Worm (Caenorhabditis elegans): ENCODE data around the gene aipr-1.
"Not testable (repeated sequence)": the region's sequence is repeated elsewhere in the genome, so short reads cannot be mapped to it uniquely, and the experiment has no call there.

The aipr-1 gene

ce11 chrII:6636136-6636535 is 42.1 kb upstream of the aipr-1 start, which contains the start of gene T19D12.5:
T19D12.5 (minus strand) TSS chrII:6636236.
- TF ChIP-seq snu-23 (GFP tag; optimal IDR thresholded peaks at IDR 0.05) (no peak), egl-13 (tag; optimal IDR thresholded peaks at IDR 0.05) (no peak), tbx-2 (tag; optimal IDR thresholded peaks at IDR 0.05) (no peak), elt-3 (tag; optimal IDR thresholded peaks at IDR 0.05) (no peak), fos-1 (tag; optimal IDR thresholded peaks at IDR 0.05) (no peak), ceh-8 (GFP tag; optimal IDR thresholded peaks at IDR 0.05) (no peak), pag-3 (tag; optimal IDR thresholded peaks at IDR 0.05; ENCODE audit: borderline replicate concordance, insufficient read depth) (no peak), hlh-4 (tag; optimal IDR thresholded peaks at IDR 0.05) (no peak), lir-3 (tag; optimal IDR thresholded peaks at IDR 0.05; ENCODE audit: poor library complexity) (no peak)

- TF ChIP-seq elt-2 (tag; optimal IDR thresholded peaks at IDR 0.05) (peak; percentile 67), lsy-2 (tag; optimal IDR thresholded peaks at IDR 0.05) (no peak), lin-14 (GFP tag; optimal IDR thresholded peaks at IDR 0.05) (no peak)
These were observed 37.9 kb upstream of the aipr-1 start for ce11 chrII:6631995-6632394.

- TF ChIP-seq lin-39 (tag; optimal IDR thresholded peaks at IDR 0.05) (no peak), elt-2 (tag; optimal IDR thresholded peaks at IDR 0.05) (peak; percentile 82)
These were observed 36.8 kb upstream of the aipr-1 start, which contains the start of gene T19D12.4 for ce11 chrII:6630811-6631210. T19D12.4 (plus strand) TSS chrII:6631105.

ce11 chrII:6629775-6630174 is 35.7 kb upstream of the aipr-1 start:
- no peak for TF ChIP-seq ztf-4 (tag; optimal IDR thresholded peaks at IDR 0.05)

ce11 chrII:6628397-6628796 is 34.3 kb upstream of the aipr-1 start:
- no peak for TF ChIP-seq ceh-82 (tag; optimal IDR thresholded peaks at IDR 0.05)
- peak; percentile 35 for TF ChIP-seq elt-2 (tag; optimal IDR thresholded peaks at IDR 0.05)

ce11 chrII:6627182-6627581 is 33.1 kb upstream of the aipr-1 start, which contains the start of the genes F54H5.5 and F54H5.2:
F54H5.5 (minus strand) TSS chrII:6627282.
F54H5.2 (plus strand) TSS chrII:6627484.
- not testable (repeated sequence) for TF ChIP-seq ceh-8 (GFP tag; optimal IDR thresholded peaks at IDR 0.05); rnt-1 (tag; optimal IDR thresholded peaks at IDR 0.05); nhr-20 (tag; optimal IDR thresholded peaks at IDR 0.05)

ce11 chrII:6625302-6625701 is 31.3 kb upstream of the aipr-1 start, which contains the start of gene F54H5.14:
F54H5.14 (minus strand) TSS chrII:6625402.
- no peak for TF ChIP-seq ceh-88 (GFP tag; IDR thresholded peaks at IDR 0.05)
- TF ChIP-seq C34B4.2 (tag; optimal IDR thresholded peaks at IDR 0.05), result no peak
- no peak for TF ChIP-seq zag-1 (tag; optimal IDR thresholded peaks at IDR 0.05)
- TF ChIP-seq fkh-10 (GFP tag; optimal IDR thresholded peaks at IDR 0.05), result no peak

- no peak for TF ChIP-seq unc-62 (GFP tag; optimal IDR thresholded peaks at IDR 0.05)
- TF ChIP-seq C16A3.4 (tag; optimal IDR thresholded peaks at IDR 0.05), result no peak
- no peak for TF ChIP-seq vab-15 (tag; optimal IDR thresholded peaks at IDR 0.05)
- no peak for TF ChIP-seq hpl-2 (GFP tag; optimal IDR thresholded peaks at IDR 0.05)
- no peak for TF ChIP-seq nhr-19 (GFP tag; conservative IDR thresholded peaks at IDR 0.05)
- TF ChIP-seq unc-30 (tag; optimal IDR thresholded peaks at IDR 0.05), result no peak
- no peak for TF ChIP-seq C34B4.2 (tag; optimal IDR thresholded peaks at IDR 0.05)
- no peak for TF ChIP-seq elt-3 (tag; optimal IDR thresholded peaks at IDR 0.05)
- no peak for TF ChIP-seq nhr-12 (tag; optimal IDR thresholded peaks at IDR 0.05)
- no peak for TF ChIP-seq C04F5.9 (tag; optimal IDR thresholded peaks at IDR 0.05)
- no peak for TF ChIP-seq ceh-8 (GFP tag; optimal IDR thresholded peaks at IDR 0.05)
- no peak for TF ChIP-seq unc-86 (tag; optimal IDR thresholded peaks at IDR 0.05)
- TF ChIP-seq ets-5 (GFP tag; IDR thresholded peaks at IDR 0.05), result no peak
- TF ChIP-seq pqm-1 (tag; optimal IDR thresholded peaks at IDR 0.05), result no peak
- TF ChIP-seq rnt-1 (tag; optimal IDR thresholded peaks at IDR 0.05), result no peak
- no peak for TF ChIP-seq zag-1 (tag; optimal IDR thresholded peaks at IDR 0.05)
These were observed 27.8 kb upstream of the aipr-1 start, which contains the start of gene F54H5.3 for ce11 chrII:6621886-6622285. F54H5.3 (plus strand) TSS chrII:6622186.
